Fruit fly (Drosophila melanogaster): ENCODE measurements around the gene Zmynd8.

The Zmynd8 gene

dm6 chr3R:31703370-31703769 lies 34.1 kb downstream of the Zmynd8 start:
- TF ChIP-seq CrebA (GFP tag; optimal IDR thresholded peaks at IDR 0.05; ENCODE audit: borderline replicate concordance) = no peak
- TF ChIP-seq OdsH (GFP tag; optimal IDR thresholded peaks at IDR 0.05) = no peak
- no peak for TF ChIP-seq Mio (GFP tag; optimal IDR thresholded peaks at IDR 0.05)
- no peak for TF ChIP-seq Vsx2 (GFP tag; optimal IDR thresholded peaks at IDR 0.05; ENCODE audit: partially characterized antibody)
- no peak for TF ChIP-seq HLH106 (tag; optimal IDR thresholded peaks at IDR 0.05)
- TF ChIP-seq dl (GFP tag; optimal IDR thresholded peaks at IDR 0.05; ENCODE audit: insufficient read depth in 1 of 2, partially characterized antibody in 2 of 2) = no peak
- no peak for TF ChIP-seq psq (GFP tag; optimal IDR thresholded peaks at IDR 0.05)
- TF ChIP-seq ey (GFP tag; optimal IDR thresholded peaks at IDR 0.05) = no peak
- TF ChIP-seq Abd-B (GFP tag; optimal IDR thresholded peaks at IDR 0.05) = no peak
- TF ChIP-seq fru (GFP tag; optimal IDR thresholded peaks at IDR 0.05) = no peak
- TF ChIP-seq foxo (GFP tag; optimal IDR thresholded peaks at IDR 0.05) = no peak
- TF ChIP-seq h (GFP tag; optimal IDR thresholded peaks at IDR 0.05) = no peak
- TF ChIP-seq br (GFP tag; optimal IDR thresholded peaks at IDR 0.05) = no peak
- TF ChIP-seq N (GFP tag; optimal IDR thresholded peaks at IDR 0.05) = no peak
- TF ChIP-seq jim (GFP tag; optimal IDR thresholded peaks at IDR 0.05) = no peak
- no peak for TF ChIP-seq tai (GFP tag; optimal IDR thresholded peaks at IDR 0.05)

dm6 chr3R:31704524-31705215 lies 35.4 kb downstream of the Zmynd8 start:
- TF ChIP-seq sv (GFP tag; optimal IDR thresholded peaks at IDR 0.05) = no peak
- no peak for TF ChIP-seq ey (GFP tag; optimal IDR thresholded peaks at IDR 0.05)
- TF ChIP-seq GATAd (GFP tag; optimal IDR thresholded peaks at IDR 0.05) = no peak
- no peak for TF ChIP-seq CrebA (GFP tag; optimal IDR thresholded peaks at IDR 0.05; ENCODE audit: borderline replicate concordance)
- TF ChIP-seq fru (GFP tag; optimal IDR thresholded peaks at IDR 0.05) = no peak
- no peak for TF ChIP-seq N (GFP tag; optimal IDR thresholded peaks at IDR 0.05)
- TF ChIP-seq dl (GFP tag; optimal IDR thresholded peaks at IDR 0.05; ENCODE audit: insufficient read depth in 1 of 2, partially characterized antibody in 2 of 2) = no peak
- no peak for TF ChIP-seq Jra (GFP tag; optimal IDR thresholded peaks at IDR 0.05)
- no peak for TF ChIP-seq jim (GFP tag; optimal IDR thresholded peaks at IDR 0.05)
- no peak for TF ChIP-seq psq (GFP tag; optimal IDR thresholded peaks at IDR 0.05)
- TF ChIP-seq Vsx2 (GFP tag; optimal IDR thresholded peaks at IDR 0.05; ENCODE audit: partially characterized antibody) = no peak
- no peak for TF ChIP-seq usp (GFP tag; optimal IDR thresholded peaks at IDR 0.05)
- no peak for TF ChIP-seq woc (GFP tag; optimal IDR thresholded peaks at IDR 0.05)
- TF ChIP-seq sage (GFP tag; optimal IDR thresholded peaks at IDR 0.05) = no peak
- no peak for TF ChIP-seq Abd-B (GFP tag; optimal IDR thresholded peaks at IDR 0.05)
- TF ChIP-seq lola (GFP tag; optimal IDR thresholded peaks at IDR 0.05) = no peak
- TF ChIP-seq dsf (GFP tag; optimal IDR thresholded peaks at IDR 0.05; ENCODE audit: borderline replicate concordance) = no peak
- no peak for TF ChIP-seq CG9705 (GFP tag; optimal IDR thresholded peaks at IDR 0.05)

DNA sequence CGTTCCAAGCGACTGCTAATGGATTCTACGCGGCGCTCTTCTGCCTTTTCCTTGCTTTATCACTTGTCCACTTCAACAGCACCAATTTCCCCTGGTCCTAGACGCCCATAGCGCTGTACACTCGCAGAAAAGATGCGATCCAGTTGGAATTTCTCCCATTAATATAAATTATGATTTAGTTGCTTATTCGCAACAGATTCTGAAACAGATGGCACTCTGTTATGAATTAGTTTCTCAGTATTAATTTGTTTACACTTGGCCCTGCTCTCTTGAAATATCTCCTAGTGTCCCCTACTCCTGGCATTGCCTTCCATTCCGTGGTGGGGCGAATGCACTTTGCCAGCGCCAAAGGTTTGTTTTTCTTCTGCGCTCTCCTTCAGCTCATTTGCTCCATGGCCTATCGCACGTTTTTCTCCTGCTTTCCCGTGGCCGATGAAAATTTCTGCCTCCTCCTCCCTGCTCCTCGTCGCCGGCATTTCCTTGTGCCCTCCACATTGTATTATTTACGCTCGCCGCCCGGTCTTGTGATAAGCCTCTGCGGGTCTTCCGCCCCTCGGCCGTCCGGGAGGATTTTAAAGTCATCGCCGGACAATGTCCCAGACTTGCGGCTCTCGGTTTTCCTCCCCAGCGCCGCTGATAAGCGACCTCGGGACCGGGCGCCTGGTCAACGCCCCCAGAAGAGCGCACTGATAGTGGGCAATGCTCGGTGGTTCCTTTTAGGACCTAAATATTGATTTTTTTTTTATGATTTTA lies 37.1 kb downstream of the Zmynd8 start:
- TF ChIP-seq Myc (optimal IDR thresholded peaks at IDR 0.05) (no peak), sv (GFP tag; optimal IDR thresholded peaks at IDR 0.05) (no peak), Abd-B (GFP tag; optimal IDR thresholded peaks at IDR 0.05) (no peak), ey (GFP tag; optimal IDR thresholded peaks at IDR 0.05) (no peak), CG32264 (GFP tag; optimal IDR thresholded peaks at IDR 0.05) (no peak), dsf (GFP tag; optimal IDR thresholded peaks at IDR 0.05; ENCODE audit: borderline replicate concordance) (no peak), Rel (GFP tag; optimal IDR thresholded peaks at IDR 0.05) (no peak), Rel (tag; optimal IDR thresholded peaks at IDR 0.05) (no peak), lola (GFP tag; optimal IDR thresholded peaks at IDR 0.05) (no peak), Dfd (GFP tag; optimal IDR thresholded peaks at IDR 0.05) (no peak), Hr83 (GFP tag; optimal IDR thresholded peaks at IDR 0.05; ENCODE audit: poor library complexity, severe bottlenecking) (no peak), GATAd (GFP tag; optimal IDR thresholded peaks at IDR 0.05) (no peak), Hnf4 (GFP tag; optimal IDR thresholded peaks at IDR 0.05) (no peak), fru (GFP tag; optimal IDR thresholded peaks at IDR 0.05) (no peak), CG9705 (GFP tag; optimal IDR thresholded peaks at IDR 0.05) (no peak), dmrt93B (GFP tag; optimal IDR thresholded peaks at IDR 0.05) (no peak), Vsx2 (GFP tag; optimal IDR thresholded peaks at IDR 0.05; ENCODE audit: partially characterized antibody) (no peak), Mio (GFP tag; optimal IDR thresholded peaks at IDR 0.05) (no peak)

Measured in whole organism, wandering third instar larva.